Worm (Caenorhabditis elegans): ENCODE results near the gene F10E9.11.

- no peak for TF ChIP-seq mab-5 (tag; optimal IDR thresholded peaks at IDR 0.05)
- TF ChIP-seq blmp-1 (tag; optimal IDR thresholded peaks at IDR 0.05; ENCODE audit: insufficient read depth) = no peak
- no peak for TF ChIP-seq snpc-4 (tag; optimal IDR thresholded peaks at IDR 0.05)
- no peak for TF ChIP-seq R02D3.7 (tag; optimal IDR thresholded peaks at IDR 0.05)
- no peak for TF ChIP-seq nhr-77 (tag; optimal IDR thresholded peaks at IDR 0.05)
These were observed 35.5 kb downstream of the F10E9.11 start for ce11 chrIII:8283525-8283924.

Measured in whole organism, L2 larva.